Worm (Caenorhabditis elegans) whole organism, L4 larva: ENCODE data around the gene abcf-2.
A peak's percentile ranks its signal among the peaks of the same experiment; 100 is the strongest.
"Not testable (repeated sequence)": the region's sequence is repeated elsewhere in the genome, so short reads cannot be mapped to it uniquely, and the experiment has no call there.

ENCODE experiments used
- D1046.2 ChIP-seq: fragments of 200-800 bp; sonication (Bioruptor generic); IDR thresholded peaks from 2 replicates; pipeline ENCODE4 v1.3.6; 2022; ENCODE audit warnings: missing genetic modification characterization, missing compliant biosample characterization
- F10B5.3 ChIP-seq: sonication (generic microtip); optimal IDR thresholded peaks from 2 replicates; lab custom pipeline; 2016; ENCODE audit warnings: mild to moderate bottlenecking, missing genetic modification characterization, missing compliant biosample characterization
- F26F4.8 ChIP-seq: fragments of 200-800 bp; sonication (Bioruptor generic); conservative IDR thresholded peaks from 2 replicates; pipeline ENCODE4 v1.3.6; 2022; ENCODE audit warnings: missing genetic modification characterization, missing compliant biosample characterization
- F37D6.2 ChIP-seq: sonication (generic microtip); optimal IDR thresholded peaks from 2 replicates; lab custom pipeline; 2016; ENCODE audit warnings: mild to moderate bottlenecking, missing genetic modification characterization, missing compliant biosample characterization
- T20F7.1 ChIP-seq: fragments of 200-800 bp; sonication (Bioruptor generic); optimal IDR thresholded peaks from 2 replicates; lab custom pipeline; 2018; ENCODE audit warnings: mild to moderate bottlenecking, missing genetic modification characterization, missing compliant biosample characterization
- Y105C5A.15 ChIP-seq: fragments of 200-800 bp; sonication (Bioruptor generic); IDR thresholded peaks from 2 replicates; pipeline ENCODE4 v1.3.6; 2022; ENCODE audit warnings: missing genetic modification characterization, missing compliant biosample characterization
- aha-1 ChIP-seq: fragments of 150-350 bp; peaks from one replicate; lab custom pipeline; 2014; ENCODE audit warnings: missing biosample characterization, missing genetic modification characterization
- arid-1 ChIP-seq: fragments of 200-800 bp; sonication (Bioruptor generic); conservative IDR thresholded peaks from 2 replicates; pipeline ENCODE4 v1.3.6; 2022; ENCODE audit warnings: missing genetic modification reagents, missing genetic modification characterization, missing compliant biosample characterization
- ces-1 ChIP-seq: fragments of 150-350 bp; sonication (generic microtip); optimal IDR thresholded peaks from 4 replicates; lab custom pipeline; 2014; ENCODE audit warnings: missing biosample characterization, missing genetic modification reagents, missing genetic modification characterization
- daf-19 ChIP-seq: fragments of 200-800 bp; sonication (Bioruptor generic); conservative IDR thresholded peaks from 2 replicates; pipeline ENCODE4 v1.3.6; 2022; ENCODE audit warnings: missing genetic modification characterization, missing compliant biosample characterization
- daf-8 ChIP-seq: fragments of 200-800 bp; sonication (Bioruptor generic); IDR thresholded peaks from 2 replicates; pipeline ENCODE4 v1.3.6; 2022; ENCODE audit warnings: missing genetic modification characterization, missing compliant biosample characterization
- dmd-6 ChIP-seq: fragments of 200-800 bp; sonication (Bioruptor generic); IDR thresholded peaks from 2 replicates; pipeline ENCODE4 v1.3.6; 2022; ENCODE audit warnings: missing genetic modification reagents, missing genetic modification characterization, missing compliant biosample characterization
- dmd-8 ChIP-seq: fragments of 200-800 bp; sonication (Bioruptor generic); IDR thresholded peaks from 2 replicates; pipeline ENCODE4 v1.3.6; 2022; ENCODE audit warnings: missing genetic modification characterization, missing compliant biosample characterization
- gei-8 ChIP-seq: fragments of 200-800 bp; sonication (Bioruptor generic); optimal IDR thresholded peaks from 2 replicates; lab custom pipeline; 2018; ENCODE audit warnings: mild to moderate bottlenecking, missing genetic modification characterization, missing compliant biosample characterization
- lin-13 ChIP-seq: fragments of 150-350 bp; optimal IDR thresholded peaks from 2 replicates; lab custom pipeline; 2014; ENCODE audit warnings: missing biosample characterization, missing genetic modification reagents, missing genetic modification characterization
- lin-38 ChIP-seq: fragments of 200-800 bp; sonication (Bioruptor generic); IDR thresholded peaks from 2 replicates; pipeline ENCODE4 v1.3.6; 2022; ENCODE audit warnings: missing genetic modification reagents, missing genetic modification characterization, missing compliant biosample characterization
- nhr-102 ChIP-seq: sonication (generic microtip); optimal IDR thresholded peaks from 2 replicates; lab custom pipeline; 2016; ENCODE audit warnings: mild to moderate bottlenecking, missing genetic modification characterization, moderate library complexity, missing compliant biosample characterization
- nhr-11 ChIP-seq: fragments of 150-350 bp; optimal IDR thresholded peaks from 2 replicates; lab custom pipeline; 2014; ENCODE audit warnings: missing biosample characterization, missing genetic modification characterization
- nhr-111 ChIP-seq: fragments of 200-800 bp; sonication (Bioruptor generic); optimal IDR thresholded peaks from 2 replicates; lab custom pipeline; 2018; ENCODE audit warnings: mild to moderate bottlenecking, missing genetic modification characterization, missing compliant biosample characterization
- nhr-41 ChIP-seq: fragments of 200-800 bp; sonication (Bioruptor generic); IDR thresholded peaks from 2 replicates; pipeline ENCODE4 v1.3.6; 2022; ENCODE audit warnings: missing genetic modification reagents, missing genetic modification characterization, missing compliant biosample characterization
- nhr-48 ChIP-seq: sonication (generic microtip); optimal IDR thresholded peaks from 2 replicates; lab custom pipeline; 2016; ENCODE audit warnings: mild to moderate bottlenecking, missing genetic modification characterization, missing compliant biosample characterization
- nhr-77 ChIP-seq: fragments of 150-350 bp; optimal IDR thresholded peaks from 2 replicates; lab custom pipeline; 2014; ENCODE audit warnings: missing biosample characterization, missing genetic modification characterization
- pqm-1 ChIP-seq: sonication (generic microtip); optimal IDR thresholded peaks from 2 replicates; lab custom pipeline; 2017; ENCODE audit warnings: missing biosample characterization, missing genetic modification characterization
- spr-1 ChIP-seq: sonication (generic microtip); optimal IDR thresholded peaks from 2 replicates; lab custom pipeline; 2016; ENCODE audit warnings: mild to moderate bottlenecking, missing genetic modification characterization, missing compliant biosample characterization
- tag-97 ChIP-seq: fragments of 200-800 bp; sonication (Bioruptor generic); IDR thresholded peaks from 2 replicates; pipeline ENCODE4 v1.3.6; 2022; ENCODE audit warnings: missing genetic modification characterization, missing compliant biosample characterization
- unc-62 ChIP-seq, 3 experiments: fragments of 150-350 bp in 1 of 3; sonication (generic microtip); optimal IDR thresholded peaks in 2 of 3; peaks in 1 of 3; 1 replicate in 1 of 3; 2 replicates in 2 of 3; lab custom pipeline; 2014 to 2017; ENCODE audit warnings: missing biosample characterization in 3 of 3, missing genetic modification characterization in 3 of 3, missing genetic modification reagents in 3 of 3, missing genotype in 1 of 3
- ztf-11 ChIP-seq: fragments of 150-350 bp; optimal IDR thresholded peaks from 2 replicates; lab custom pipeline; 2014; ENCODE audit warnings: missing biosample characterization, missing genetic modification characterization
- ztf-7 ChIP-seq: fragments of 150-350 bp; optimal IDR thresholded peaks from 2 replicates; lab custom pipeline; 2014; ENCODE audit warnings: missing biosample characterization, missing genetic modification characterization

The abcf-2 gene

ce11 chrIII:13462138-13462634, at the start of gene abcf-2, which contains the start of gene T27E9.2:
TSS of gene abcf-2 (minus strand) at chrIII:13462238.
TSS of gene T27E9.2 (minus strand) at chrIII:13462584.
- TF ChIP-seq nhr-48 (no peak), F26F4.8 (GFP tag; lab: Robert Waterston, UW) (no peak), ztf-7 (tag; lab: Kevin White, UChicago) (no peak), ztf-11 (tag; lab: Kevin White, UChicago) (no peak), lin-13 (GFP tag; lab: Kevin White, UChicago) (no peak)

ce11 chrIII:13510753-13511152, 48.7 kb upstream of the abcf-2 start:
- TF ChIP-seq nhr-102 (tag; lab: Kevin White, UChicago) (no peak), T20F7.1 (GFP tag; lab: Kevin White, UChicago) (no peak), aha-1 (tag; lab: Kevin White, UChicago) (peak; percentile 94)

- no peak for TF ChIP-seq pqm-1 (tag; lab: Kevin White, UChicago)
Measured at ce11 chrIII:13505718-13506117, 43.7 kb upstream of the abcf-2 start, which contains the start of gene T28A8.3. TSS of gene T28A8.3 (plus strand) at chrIII:13506018.

- TF ChIP-seq nhr-111 (GFP tag; lab: Kevin White, UChicago) (no peak), F10B5.3 (tag; lab: Kevin White, UChicago) (no peak)
Measured at ce11 chrIII:13503379-13503778, 41.3 kb upstream of the abcf-2 start, which contains the start of gene T28A8.4. TSS of gene T28A8.4 (plus strand) at chrIII:13503679.

ce11 chrIII:13502513-13502912, 40.5 kb upstream of the abcf-2 start, which contains the start of gene T28A8.8:
TSS of gene T28A8.8 (plus strand) at chrIII:13502813.
- no peak for TF ChIP-seq nhr-41 (GFP tag; lab: Robert Waterston, UW)
- no peak for TF ChIP-seq D1046.2 (GFP tag; lab: Robert Waterston, UW)
- TF ChIP-seq gei-8 (GFP tag; lab: Kevin White, UChicago), result no peak
- TF ChIP-seq tag-97 (GFP tag; lab: Robert Waterston, UW), result no peak
- TF ChIP-seq arid-1, result no peak
- no peak for TF ChIP-seq daf-8 (GFP tag; lab: Robert Waterston, UW)
- no peak for TF ChIP-seq Y105C5A.15 (GFP tag; lab: Robert Waterston, UW)
- TF ChIP-seq dmd-6 (GFP tag; lab: Robert Waterston, UW), result no peak
- no peak for TF ChIP-seq daf-19 (GFP tag; lab: Robert Waterston, UW)
- TF ChIP-seq spr-1 (tag; lab: Kevin White, UChicago), result no peak
- no peak for TF ChIP-seq ces-1
- TF ChIP-seq, all 104 proteins: peak for 0

- peak in 1 of 2 experiments; percentile 60 for TF ChIP-seq unc-62 (GFP tag; optimal IDR thresholded peaks at IDR 0.05 in 1 of 2; lab: Kevin White, UChicago)
- no peak for TF ChIP-seq unc-62 (tag; optimal IDR thresholded peaks at IDR 0.05; lab: Kevin White, UChicago)
- no peak for TF ChIP-seq dmd-8 (GFP tag; lab: Robert Waterston, UW)
- peak; percentile 88 for TF ChIP-seq aha-1 (tag; lab: Kevin White, UChicago)
- no peak for TF ChIP-seq nhr-77
- TF ChIP-seq F37D6.2, result no peak
Measured at ce11 chrIII:13501599-13501998, 39.6 kb upstream of the abcf-2 start, which contains the start of gene T28A8.5. TSS of gene T28A8.5 (plus strand) at chrIII:13501630.

- not testable (repeated sequence) for TF ChIP-seq lin-38; daf-8 (GFP tag; lab: Robert Waterston, UW); nhr-11
Measured at ce11 chrIII:13498899-13499298, 36.9 kb upstream of the abcf-2 start, which contains the start of gene T28A8.6. TSS of gene T28A8.6 (plus strand) at chrIII:13499199.
